Worm (Caenorhabditis elegans): ENCODE data around the gene clc-5.

- TF ChIP-seq dao-5 (tag; optimal IDR thresholded peaks at IDR 0.05) (no peak), him-1 (tag; optimal IDR thresholded peaks at IDR 0.05) (no peak)
These were observed 28.0 kb upstream of the clc-5 start, which contains the start of gene C10A4.3 for ce11 chrX:7405393-7405792.
